Fruit fly (Drosophila melanogaster) whole organism, embryonic: ENCODE results near the gene RpS3.

ENCODE experiments used
- Asciz ChIP-seq: fragments of 200-800 bp; sonication (Bioruptor generic); optimal IDR thresholded peaks from 2 replicates; lab custom pipeline; 2017; ENCODE audit warnings: missing biosample characterization, mild to moderate bottlenecking, missing genetic modification characterization, missing genetic modification reagents
- BtbVII ChIP-seq: fragments of 200-800 bp; sonication (Bioruptor generic); optimal IDR thresholded peaks from 3 replicates; lab custom pipeline; 2017; ENCODE audit warnings: missing biosample characterization, mild to moderate bottlenecking, missing genetic modification characterization
- C15 ChIP-seq: fragments of 200-800 bp; sonication (Bioruptor generic); IDR thresholded peaks from 3 replicates; pipeline ENCODE4 v1.3.6; 2022; ENCODE audit warnings: missing biosample characterization, missing genetic modification characterization
- CG10209 ChIP-seq: fragments of 200-800 bp; sonication (Bioruptor generic); optimal IDR thresholded peaks from 3 replicates; lab custom pipeline; 2017; ENCODE audit warnings: missing biosample characterization, mild to moderate bottlenecking, missing genetic modification characterization, missing genetic modification reagents
- CG10274 ChIP-seq: fragments of 200-800 bp; sonication (Bioruptor generic); optimal IDR thresholded peaks from 3 replicates; lab custom pipeline; 2017; ENCODE audit warnings: missing biosample characterization, mild to moderate bottlenecking, missing genetic modification characterization
- CG11695 ChIP-seq: fragments of 200-800 bp; sonication (Bioruptor generic); IDR thresholded peaks from 3 replicates; pipeline ENCODE4 v1.3.6; 2022; ENCODE audit warnings: missing biosample characterization, missing genetic modification characterization
- CG11723 ChIP-seq: fragments of 200-800 bp; sonication (Bioruptor generic); optimal IDR thresholded peaks from 2 replicates; lab custom pipeline; 2017; ENCODE audit warnings: missing biosample characterization, mild to moderate bottlenecking, missing genetic modification characterization
- CG14014 ChIP-seq: fragments of 200-800 bp; sonication (Bioruptor generic); IDR thresholded peaks from 2 replicates; pipeline ENCODE4 v1.3.6; 2022; ENCODE audit warnings: missing biosample characterization, missing genetic modification characterization
- CG1529 ChIP-seq: fragments of 200-800 bp; sonication (Bioruptor generic); optimal IDR thresholded peaks from 3 replicates; lab custom pipeline; 2018; ENCODE audit warnings: missing biosample characterization, missing genetic modification characterization
- CG15479 ChIP-seq: fragments of 200-800 bp; sonication (Bioruptor generic); optimal IDR thresholded peaks from 3 replicates; lab custom pipeline; 2019; ENCODE audit warnings: missing biosample characterization, mild to moderate bottlenecking, missing genetic modification characterization, moderate library complexity
- CG1832 ChIP-seq: fragments of 200-800 bp; sonication (Bioruptor generic); optimal IDR thresholded peaks from 2 replicates; lab custom pipeline; 2017; ENCODE audit warnings: missing biosample characterization, mild to moderate bottlenecking, missing genetic modification characterization, inconsistent platforms
- CG2678 ChIP-seq: fragments of 200-800 bp; sonication (Bioruptor generic); optimal IDR thresholded peaks from 3 replicates; lab custom pipeline; 2019; ENCODE audit warnings: missing biosample characterization, mild to moderate bottlenecking, missing genetic modification characterization, moderate library complexity
- CG30020 ChIP-seq: fragments of 200-800 bp; optimal IDR thresholded peaks from 2 replicates; lab custom pipeline; 2019; ENCODE audit warnings: missing biosample characterization, mild to moderate bottlenecking, missing genetic modification characterization, moderate library complexity
- CG3281 ChIP-seq: fragments of 200-800 bp; sonication (Bioruptor generic); optimal IDR thresholded peaks from 3 replicates; lab custom pipeline; 2017; ENCODE audit warnings: missing biosample characterization, mild to moderate bottlenecking, missing genetic modification characterization
- CG34376 ChIP-seq: fragments of 200-800 bp; sonication (Bioruptor generic); optimal IDR thresholded peaks from 2 replicates; lab custom pipeline; 2018; ENCODE audit warnings: missing biosample characterization, mild to moderate bottlenecking, missing genetic modification characterization
- CG34422 ChIP-seq: fragments of 200-800 bp; sonication (Bioruptor generic); IDR thresholded peaks from 3 replicates; pipeline ENCODE4 v1.3.6; 2022; ENCODE audit warnings: missing biosample characterization, missing genetic modification characterization
- CG3995 ChIP-seq: fragments of 200-800 bp; sonication (Bioruptor generic); optimal IDR thresholded peaks from 3 replicates; lab custom pipeline; 2016; ENCODE audit warnings: missing biosample characterization, missing genetic modification characterization
- CG4730 ChIP-seq: fragments of 200-800 bp; sonication (Bioruptor generic); IDR thresholded peaks from 2 replicates; pipeline ENCODE4 v1.3.6; 2022; ENCODE audit warnings: missing biosample characterization, missing genetic modification characterization
- CG5953 ChIP-seq: fragments of 200-800 bp; sonication (Bioruptor generic); IDR thresholded peaks from 2 replicates; pipeline ENCODE4 v1.3.6; 2022; ENCODE audit warnings: missing biosample characterization, missing genetic modification characterization
- CG6254 ChIP-seq: fragments of 200-800 bp; sonication (Bioruptor generic); optimal IDR thresholded peaks from 3 replicates; lab custom pipeline; 2017; ENCODE audit warnings: mild to moderate bottlenecking, missing biosample characterization, missing genetic modification reagents, missing genetic modification characterization
- CG7372 ChIP-seq: fragments of 200-800 bp; sonication (Bioruptor generic); IDR thresholded peaks from 2 replicates; pipeline ENCODE4 v1.3.6; 2022; ENCODE audit warnings: missing biosample characterization, missing genetic modification characterization
- CG7786 ChIP-seq: fragments of 200-800 bp; sonication (Bioruptor generic); optimal IDR thresholded peaks from 2 replicates; lab custom pipeline; 2016; ENCODE audit warnings: missing biosample characterization, missing genetic modification characterization
- CG7963 ChIP-seq: fragments of 200-800 bp; sonication (Bioruptor generic); IDR thresholded peaks from 3 replicates; pipeline ENCODE4 v1.3.6; 2022; ENCODE audit warnings: missing biosample characterization, missing genetic modification characterization; ENCODE audit not compliant: partially characterized antibody
- CG8388 ChIP-seq: fragments of 200-800 bp; sonication (Bioruptor generic); optimal IDR thresholded peaks from 2 replicates; lab custom pipeline; 2019; ENCODE audit warnings: missing biosample characterization, mild to moderate bottlenecking, missing genetic modification characterization, moderate library complexity
- CHES-1-like ChIP-seq: fragments of 200-800 bp; sonication (Bioruptor generic); optimal IDR thresholded peaks from 2 replicates; lab custom pipeline; 2016; ENCODE audit warnings: missing biosample characterization, missing genetic modification characterization
- CoRest ChIP-seq: fragments of 200-800 bp; sonication (Bioruptor generic); optimal IDR thresholded peaks from 3 replicates; lab custom pipeline; 2018; ENCODE audit warnings: missing biosample characterization, mild to moderate bottlenecking, missing genetic modification characterization, moderate library complexity
- D ChIP-seq, 2 experiments: fragments of 200-800 bp in 1 of 2; fragments of >200 bp in 1 of 2; sonication (Bioruptor generic) in 1 of 2; optimal IDR thresholded peaks; 2 replicates in 1 of 2; 3 replicates in 1 of 2; lab custom pipeline; 2017; ENCODE audit warnings: mild to moderate bottlenecking in 1 of 2, missing biosample characterization in 1 of 2, missing genetic modification characterization in 1 of 2, missing genetic modification reagents in 1 of 2
- D19A ChIP-seq: fragments of 200-800 bp; optimal IDR thresholded peaks from 3 replicates; lab custom pipeline; 2019; ENCODE audit warnings: missing biosample characterization, mild to moderate bottlenecking, missing genetic modification characterization, moderate library complexity
- Dip3 ChIP-seq: fragments of 200-800 bp; sonication (Bioruptor generic); optimal IDR thresholded peaks from 3 replicates; lab custom pipeline; 2016; ENCODE audit warnings: missing biosample characterization, missing genetic modification characterization
- E2f1 ChIP-seq: fragments of 200-800 bp; sonication (Bioruptor generic); IDR thresholded peaks from 2 replicates; pipeline ENCODE4 v1.3.6; 2022; ENCODE audit warnings: missing biosample characterization, missing genetic modification characterization
- Fer1 ChIP-seq: fragments of 200-800 bp; sonication (Bioruptor generic); optimal IDR thresholded peaks from 2 replicates; lab custom pipeline; 2017; ENCODE audit warnings: missing biosample characterization, mild to moderate bottlenecking, missing genetic modification characterization
- Hand ChIP-seq: fragments of 200-800 bp; sonication (Bioruptor generic); optimal IDR thresholded peaks from 2 replicates; lab custom pipeline; 2017; ENCODE audit warnings: mild to moderate bottlenecking, missing biosample characterization, missing genetic modification reagents, missing genetic modification characterization
- MBD-R2 ChIP-seq: fragments of 200-800 bp; sonication (Bioruptor generic); IDR thresholded peaks from 2 replicates; pipeline ENCODE4 v1.3.6; 2022; ENCODE audit warnings: missing biosample characterization, missing genetic modification characterization
- Ptx1 ChIP-seq: fragments of 200-800 bp; sonication (Bioruptor generic); IDR thresholded peaks from 2 replicates; pipeline ENCODE4 v1.3.6; 2022; ENCODE audit warnings: missing biosample characterization, missing genetic modification characterization
- Sox102F ChIP-seq: fragments of 200-800 bp; sonication (Bioruptor generic); optimal IDR thresholded peaks from 2 replicates; lab custom pipeline; 2018; ENCODE audit warnings: missing biosample characterization, mild to moderate bottlenecking, missing genetic modification characterization, moderate library complexity
- Sry-δ ChIP-seq: fragments of 200-800 bp; sonication (Bioruptor generic); optimal IDR thresholded peaks from 2 replicates; lab custom pipeline; 2016; ENCODE audit warnings: missing biosample characterization, missing genetic modification characterization
- Xbp1 ChIP-seq: fragments of 200-800 bp; sonication (Bioruptor generic); optimal IDR thresholded peaks from 3 replicates; lab custom pipeline; 2016; ENCODE audit warnings: missing biosample characterization, mild to moderate bottlenecking, missing genetic modification characterization
- ap ChIP-seq: fragments of 200-800 bp; sonication (Bioruptor generic); IDR thresholded peaks from 2 replicates; pipeline ENCODE4 v1.3.6; 2022; ENCODE audit warnings: missing biosample characterization, missing genetic modification characterization
- bab2 ChIP-seq: fragments of 200-800 bp; sonication (Bioruptor generic); optimal IDR thresholded peaks from 2 replicates; lab custom pipeline; 2016; ENCODE audit warnings: missing biosample characterization, missing genetic modification characterization
- cas ChIP-seq: fragments of 200-800 bp; sonication (Bioruptor generic); IDR thresholded peaks from 2 replicates; pipeline ENCODE4 v1.3.6; 2022; ENCODE audit warnings: missing biosample characterization, missing genetic modification characterization
- caup ChIP-seq: fragments of 200-800 bp; sonication (Bioruptor generic); optimal IDR thresholded peaks from 3 replicates; lab custom pipeline; 2017; ENCODE audit warnings: missing biosample characterization, mild to moderate bottlenecking, missing genetic modification characterization, moderate library complexity; ENCODE audit not compliant: severe bottlenecking
- cg ChIP-seq: fragments of 200-800 bp; sonication (Bioruptor generic); optimal IDR thresholded peaks from 3 replicates; lab custom pipeline; 2019; ENCODE audit warnings: missing biosample characterization, mild to moderate bottlenecking, missing genetic modification characterization, moderate library complexity
- disco-r ChIP-seq: fragments of 200-800 bp; sonication (Bioruptor generic); optimal IDR thresholded peaks from 2 replicates; lab custom pipeline; 2016; ENCODE audit warnings: missing biosample characterization, missing genetic modification characterization
- eve ChIP-seq, 2 experiments: fragments of >200 bp; optimal IDR thresholded peaks; 2 replicates each; lab custom pipeline; 2017; ENCODE audit warnings: missing biosample characterization in 2 of 2, missing genetic modification characterization in 2 of 2
- klu ChIP-seq: fragments of 200-800 bp; sonication (Bioruptor generic); IDR thresholded peaks from 2 replicates; pipeline ENCODE4 v1.3.6; 2022; ENCODE audit warnings: missing biosample characterization, missing genetic modification characterization
- kni ChIP-seq: fragments of 200-800 bp; sonication (Bioruptor generic); optimal IDR thresholded peaks from 3 replicates; lab custom pipeline; 2017; ENCODE audit warnings: mild to moderate bottlenecking, missing biosample characterization, missing genetic modification reagents, missing genetic modification characterization
- nerfin-2 ChIP-seq: fragments of 200-800 bp; sonication (Bioruptor generic); IDR thresholded peaks from 2 replicates; pipeline ENCODE4 v1.3.6; 2022; ENCODE audit warnings: missing biosample characterization, missing genetic modification characterization; ENCODE audit not compliant: partially characterized antibody
- ranshi ChIP-seq: fragments of 200-800 bp; sonication (Bioruptor generic); IDR thresholded peaks from 2 replicates; pipeline ENCODE4 v1.3.6; 2022; ENCODE audit warnings: missing biosample characterization, missing genetic modification characterization
- tap ChIP-seq: fragments of 200-800 bp; optimal IDR thresholded peaks from 3 replicates; lab custom pipeline; 2019; ENCODE audit warnings: missing biosample characterization, mild to moderate bottlenecking, missing genetic modification characterization, moderate library complexity
- yki ChIP-seq: fragments of >200 bp; optimal IDR thresholded peaks from 3 replicates; lab custom pipeline; 2018

Gene RpS3

DNA sequence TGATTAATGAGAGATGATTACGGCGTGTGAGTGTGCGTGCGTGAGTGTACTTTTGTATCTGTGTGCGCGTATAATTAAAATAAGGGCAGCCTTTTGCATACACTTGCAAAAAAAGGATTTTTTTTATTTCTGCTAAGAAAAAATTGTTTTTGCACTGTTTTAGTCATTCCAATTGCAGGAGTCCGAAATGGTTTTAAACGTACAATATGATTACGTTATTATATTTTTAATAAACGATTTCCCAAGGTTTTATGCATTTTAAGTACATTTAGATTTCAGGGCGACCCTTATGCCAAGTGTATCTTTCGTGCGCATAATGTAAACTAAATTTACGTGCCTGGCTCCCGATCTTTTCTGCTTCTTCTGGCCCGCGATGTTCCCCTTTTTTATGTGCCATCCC lies 23.7 kb upstream of the RpS3 start (continued):
- TF ChIP-seq CG7786 (GFP tag; lab: Kevin White, UChicago) (peak; percentile 53), CG1529 (GFP tag; lab: Kevin White, UChicago) (no peak), CG8388 (GFP tag; lab: Kevin White, UChicago) (no peak), Dip3 (GFP tag; lab: Kevin White, UChicago) (peak; percentile 30), Hand (GFP tag; lab: Kevin White, UChicago) (peak; percentile 29), disco-r (GFP tag; lab: Kevin White, UChicago) (no peak), CG7372 (GFP tag; lab: Robert Waterston, UW) (peak; percentile 42; the same call in 1 of the 2 replicates), CG4730 (peak; percentile 35; the same call in 1 of the 2 replicates), C15 (0 out of 3 replicates have a peak, but pooled peaks have one; percentile 11), nerfin-2 (no peak), bab2 (GFP tag; lab: Kevin White, UChicago) (peak; percentile 38), CG11695 (GFP tag; lab: Robert Waterston, UW) (peak; percentile 67), cas (GFP tag; lab: Robert Waterston, UW) (peak; percentile 35; the same call in 1 of the 2 replicates), CG11723 (no peak), eve (GFP tag; optimal IDR thresholded peaks at IDR 0.05; lab: Kevin White, UChicago) (peak in 1 of 2 experiments; percentile 55), CG1832 (GFP tag; lab: Kevin White, UChicago) (no peak), cg (GFP tag; lab: Kevin White, UChicago) (peak; percentile 29), CoRest (peak; percentile 46), tap (peak; percentile 17), CG5953 (GFP tag; lab: Robert Waterston, UW) (peak; percentile 52; the same call in 1 of the 2 replicates), CG3281 (peak; percentile 77), kni (GFP tag; lab: Kevin White, UChicago) (no peak), Asciz (peak; percentile 20), ranshi (peak; percentile 48; the same call in 1 of the 2 replicates), CG15479 (GFP tag; lab: Kevin White, UChicago) (no peak), CHES-1-like (GFP tag; lab: Kevin White, UChicago) (no peak), CG6254 (no peak), BtbVII (GFP tag; lab: Kevin White, UChicago) (peak; percentile 24), Ptx1 (GFP tag; lab: Robert Waterston, UW) (peak; percentile 48), Xbp1 (GFP tag; lab: Kevin White, UChicago) (peak; percentile 35), CG10209 (peak; percentile 12), CG30020 (tag; lab: Kevin White, UChicago) (no peak), Sry-δ (GFP tag; lab: Kevin White, UChicago) (no peak), yki (lab: Kevin White, UChicago) (no peak), CG34422 (GFP tag; lab: Robert Waterston, UW) (no peak), E2f1 (peak; percentile 24; the same call in 1 of the 2 replicates), ap (0 out of 2 replicates have a peak, but pooled peaks have one; percentile 25), D (optimal IDR thresholded peaks at IDR 0.05; lab: Kevin White, UChicago) (no peak), D (GFP tag; optimal IDR thresholded peaks at IDR 0.05; lab: Kevin White, UChicago) (peak; percentile 6), CG10274 (GFP tag; lab: Kevin White, UChicago) (peak; percentile 15), CG7963 (GFP tag; lab: Robert Waterston, UW) (no peak), Sox102F (GFP tag; lab: Kevin White, UChicago) (peak; percentile 37), MBD-R2 (peak; percentile 45; the same call in 1 of the 2 replicates), caup (peak; percentile 37), klu (GFP tag; lab: Robert Waterston, UW) (peak; percentile 33; the same call in 1 of the 2 replicates), Fer1 (GFP tag; lab: Kevin White, UChicago) (peak; percentile 47), D19A (tag; lab: Kevin White, UChicago) (peak; percentile 30), CG34376 (GFP tag; lab: Kevin White, UChicago) (no peak), CG14014 (GFP tag; lab: Robert Waterston, UW) (peak; percentile 47), CG2678 (tag; lab: Kevin White, UChicago) (peak; percentile 66), CG3995 (GFP tag; lab: Kevin White, UChicago) (peak; percentile 2)
